Fruit fly (Drosophila melanogaster): ENCODE data around the gene CG32109.

The CG32109 gene

dm6 chr3L:12754769-12755189, 9.6 kb downstream of the CG32109 start, which contains the start of the genes CG10973 and Vps13D (continued):
- no peak for TF ChIP-seq danr (GFP tag; IDR thresholded peaks at IDR 0.05)
- TF ChIP-seq dysf (GFP tag; IDR thresholded peaks at IDR 0.05) = peak; percentile 25; the same call in 1 of the 3 replicates
- peak; percentile 90 for TF ChIP-seq Asciz (GFP tag; optimal IDR thresholded peaks at IDR 0.05)
- TF ChIP-seq CG33213 (GFP tag; optimal IDR thresholded peaks at IDR 0.05) = peak; percentile 71
- peak; percentile 97 for TF ChIP-seq CG1603 (tag; optimal IDR thresholded peaks at IDR 0.05)
- peak; percentile 68 for TF ChIP-seq CG6254 (GFP tag; optimal IDR thresholded peaks at IDR 0.05)
- peak; percentile 82 for TF ChIP-seq row (GFP tag; IDR thresholded peaks at IDR 0.05)
- TF ChIP-seq sug (tag; optimal IDR thresholded peaks at IDR 0.05) = no peak
- peak; percentile 20 for TF ChIP-seq CG13123 (GFP tag; optimal IDR thresholded peaks at IDR 0.05)
- TF ChIP-seq YL-1 (GFP tag; optimal IDR thresholded peaks at IDR 0.05) = peak; percentile 91
- peak; percentile 27 for TF ChIP-seq CG13624 (GFP tag; optimal IDR thresholded peaks at IDR 0.05)
- peak; percentile 47 for TF ChIP-seq CG12155 (GFP tag; optimal IDR thresholded peaks at IDR 0.05)
- TF ChIP-seq amos (GFP tag; IDR thresholded peaks at IDR 0.05; ENCODE audit: partially characterized antibody) = peak; percentile 88
- TF ChIP-seq mld (GFP tag; IDR thresholded peaks at IDR 0.05; ENCODE audit: partially characterized antibody) = peak; percentile 77; the same call in 2 of the 3 replicates
- peak; percentile 85 for TF ChIP-seq wek (GFP tag; optimal IDR thresholded peaks at IDR 0.05)
- TF ChIP-seq org-1 (GFP tag; optimal IDR thresholded peaks at IDR 0.05) = peak; percentile 36
- no peak for TF ChIP-seq p53 (GFP tag; optimal IDR thresholded peaks at IDR 0.05)
- TF ChIP-seq Hmx (GFP tag; optimal IDR thresholded peaks at IDR 0.05) = no peak
- TF ChIP-seq Gsc (GFP tag; IDR thresholded peaks at IDR 0.05) = no peak
- TF ChIP-seq slou (GFP tag; optimal IDR thresholded peaks at IDR 0.05) = peak; percentile 57
- TF ChIP-seq CG14014 (GFP tag; IDR thresholded peaks at IDR 0.05) = peak; percentile 35; the same call in 1 of the 2 replicates
- peak; percentile 67 for TF ChIP-seq nerfin-2 (GFP tag; IDR thresholded peaks at IDR 0.05; ENCODE audit: partially characterized antibody)
- TF ChIP-seq inv (GFP tag; IDR thresholded peaks at IDR 0.05; ENCODE audit: partially characterized antibody) = peak; percentile 89
- peak; percentile 24 for TF ChIP-seq vfl (GFP tag; optimal IDR thresholded peaks at IDR 0.05)
- TF ChIP-seq NK7.1 (GFP tag; optimal IDR thresholded peaks at IDR 0.05) = peak; percentile 16
- TF ChIP-seq HmgZ (tag; optimal IDR thresholded peaks at IDR 0.05) = peak; percentile 71
- TF ChIP-seq CG18011 (GFP tag; optimal IDR thresholded peaks at IDR 0.05) = peak; percentile 53
- TF ChIP-seq zfh2 (GFP tag; optimal IDR thresholded peaks at IDR 0.05) = peak; percentile 3
- no peak for TF ChIP-seq gt (GFP tag; IDR thresholded peaks at IDR 0.05)
- no peak for TF ChIP-seq CG12391 (tag; optimal IDR thresholded peaks at IDR 0.05)
- TF ChIP-seq CG7928 (GFP tag; optimal IDR thresholded peaks at IDR 0.05) = peak; percentile 53
- no peak for TF ChIP-seq CG15269 (tag; optimal IDR thresholded peaks at IDR 0.05)
- TF ChIP-seq Trl (optimal IDR thresholded peaks at IDR 0.05) = no peak
- TF ChIP-seq Trl (GFP tag; optimal IDR thresholded peaks at IDR 0.05) = peak; percentile 24
- TF ChIP-seq crol (GFP tag; IDR thresholded peaks at IDR 0.05) = no peak
- peak; percentile 84 for TF ChIP-seq MTF-1 (GFP tag; optimal IDR thresholded peaks at IDR 0.05; ENCODE audit: borderline replicate concordance)
- TF ChIP-seq MESR4 (GFP tag; optimal IDR thresholded peaks at IDR 0.05) = peak; percentile 42
- TF ChIP-seq CG14441 (GFP tag; IDR thresholded peaks at IDR 0.05) = no peak
- no peak for TF ChIP-seq CG31388 (GFP tag; optimal IDR thresholded peaks at IDR 0.05)
- peak; percentile 86 for TF ChIP-seq CG16813 (GFP tag; IDR thresholded peaks at IDR 0.05; ENCODE audit: partially characterized antibody)
- TF ChIP-seq D (optimal IDR thresholded peaks at IDR 0.05) = no peak
- TF ChIP-seq D (GFP tag; optimal IDR thresholded peaks at IDR 0.05) = peak; percentile 39
- TF ChIP-seq Fer1 (GFP tag; optimal IDR thresholded peaks at IDR 0.05) = no peak
- peak; percentile 53 for TF ChIP-seq CG2120 (GFP tag; optimal IDR thresholded peaks at IDR 0.05)
- TF ChIP-seq Dp (GFP tag; optimal IDR thresholded peaks at IDR 0.05) = peak; percentile 33
- TF ChIP-seq pita (GFP tag; optimal IDR thresholded peaks at IDR 0.05) = peak; percentile 59
- peak; percentile 28 for TF ChIP-seq Mad (GFP tag; optimal IDR thresholded peaks at IDR 0.05)
- TF ChIP-seq CG42726 (GFP tag; IDR thresholded peaks at IDR 0.05; ENCODE audit: partially characterized antibody) = peak; percentile 67; the same call in 1 of the 2 replicates
- TF ChIP-seq CG11398 (GFP tag; optimal IDR thresholded peaks at IDR 0.05) = peak; percentile 38
- TF ChIP-seq Drgx (GFP tag; IDR thresholded peaks at IDR 0.05) = no peak
- peak; percentile 91 for TF ChIP-seq CG7987 (GFP tag; optimal IDR thresholded peaks at IDR 0.05)
